Fruit fly (Drosophila melanogaster): Measurements from ENCODE around the gene CG5854.

CG5854 gene

DNA sequence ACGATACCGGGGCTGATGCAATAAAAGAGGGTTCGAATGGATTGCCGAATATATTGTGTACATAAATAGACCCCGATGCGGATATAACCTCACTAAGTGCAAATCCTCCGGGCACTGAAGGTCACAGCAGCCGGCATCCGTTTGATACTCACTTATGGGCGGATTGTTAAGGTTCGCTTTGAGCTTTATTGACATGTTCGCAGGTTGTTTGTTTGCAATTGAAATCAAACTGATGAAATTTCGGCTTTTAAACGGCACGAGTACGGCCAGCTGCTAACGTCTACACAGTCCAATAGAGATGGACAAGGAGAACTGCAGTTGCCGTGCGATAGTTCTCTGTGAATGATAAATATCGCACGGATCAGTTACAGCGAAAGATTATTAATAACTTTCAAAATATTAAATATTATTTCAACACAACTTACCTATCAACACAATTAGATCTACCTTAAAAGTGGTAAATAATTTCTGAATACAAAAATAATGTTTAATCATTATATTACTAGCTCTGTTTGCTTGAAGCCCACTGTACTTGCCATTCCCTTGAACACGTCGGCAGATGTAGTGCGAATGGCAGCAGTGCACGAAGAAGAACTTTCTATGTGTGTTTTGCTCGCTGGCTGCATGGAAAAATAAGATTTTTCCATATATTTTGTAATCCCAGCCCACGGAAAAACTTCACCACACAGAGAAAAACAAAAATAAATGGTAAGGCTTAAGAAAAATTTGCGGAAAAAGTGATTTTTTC is 24.6 kb downstream of the CG5854 start, which contains the start of the genes GluProRS and AP-1sigma:
GluProRS (minus strand) TSS at position 301 of the 748 bp plus-strand sequence.
AP-1sigma (plus strand) TSS at position 561 of the 748 bp plus-strand sequence.
- TF ChIP-seq h (optimal IDR thresholded peaks at IDR 0.05) (no peak), insv (optimal IDR thresholded peaks at IDR 0.05) (no peak), psq (optimal IDR thresholded peaks at IDR 0.05) (no peak), ttk (optimal IDR thresholded peaks at IDR 0.05) (no peak), Sin3A (optimal IDR thresholded peaks at IDR 0.05) (no peak), Myc (optimal IDR thresholded peaks at IDR 0.05) (no peak)

DNA sequence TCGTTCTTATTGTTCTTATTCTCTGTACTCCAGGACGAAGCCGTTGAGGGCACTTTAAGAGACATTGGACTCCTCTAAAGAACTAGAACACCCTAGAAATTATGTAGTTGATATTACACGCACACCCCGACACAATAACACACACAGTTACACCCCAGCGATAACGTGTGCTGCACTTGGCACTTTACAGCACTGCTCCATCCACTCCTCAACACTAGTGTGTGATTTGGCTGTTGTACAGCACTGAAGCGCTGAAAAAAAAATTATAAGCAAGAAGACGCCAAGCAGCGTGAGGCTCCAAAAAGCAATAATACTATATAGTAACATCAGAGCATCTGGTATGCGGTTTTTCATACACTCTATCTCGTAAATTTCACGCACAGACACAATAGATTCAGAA is 27.2 kb downstream of the CG5854 start:
- TF ChIP-seq psq (optimal IDR thresholded peaks at IDR 0.05) (no peak), ttk (optimal IDR thresholded peaks at IDR 0.05) (no peak), h (optimal IDR thresholded peaks at IDR 0.05) (no peak), insv (optimal IDR thresholded peaks at IDR 0.05) (no peak), Sin3A (optimal IDR thresholded peaks at IDR 0.05) (no peak), Myc (optimal IDR thresholded peaks at IDR 0.05) (no peak)

DNA sequence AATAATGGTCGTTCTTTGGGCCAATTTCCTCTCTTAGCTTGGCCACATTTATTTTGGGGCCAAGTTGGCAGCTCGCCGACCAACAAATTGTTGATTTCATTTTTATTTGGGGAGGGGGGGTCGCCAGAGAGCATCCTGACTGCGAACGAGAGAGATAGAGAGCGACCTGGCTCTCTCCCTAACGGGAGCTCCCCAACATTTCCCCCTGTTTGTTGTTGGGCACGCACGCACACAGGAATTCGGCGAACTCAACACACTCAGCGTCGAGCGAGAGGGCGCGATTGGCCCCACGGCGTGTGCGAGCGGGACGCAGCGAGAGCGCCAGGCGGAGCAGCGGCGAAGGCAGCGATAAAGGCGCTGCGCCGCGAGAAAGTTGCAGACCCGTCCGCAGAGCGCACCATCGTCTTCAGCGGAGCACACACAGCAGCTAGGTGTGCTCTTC is 29.1 kb downstream of the CG5854 start, which contains the start of gene CG31140:
CG31140 (plus strand) TSS at position 400 of the 442 bp plus-strand sequence.
- no peak for TF ChIP-seq insv (optimal IDR thresholded peaks at IDR 0.05)
- no peak for TF ChIP-seq Myc (optimal IDR thresholded peaks at IDR 0.05)
- TF ChIP-seq Sin3A (optimal IDR thresholded peaks at IDR 0.05), result no peak
- no peak for TF ChIP-seq h (optimal IDR thresholded peaks at IDR 0.05)
- no peak for TF ChIP-seq psq (optimal IDR thresholded peaks at IDR 0.05)
- no peak for TF ChIP-seq ttk (optimal IDR thresholded peaks at IDR 0.05)

DNA sequence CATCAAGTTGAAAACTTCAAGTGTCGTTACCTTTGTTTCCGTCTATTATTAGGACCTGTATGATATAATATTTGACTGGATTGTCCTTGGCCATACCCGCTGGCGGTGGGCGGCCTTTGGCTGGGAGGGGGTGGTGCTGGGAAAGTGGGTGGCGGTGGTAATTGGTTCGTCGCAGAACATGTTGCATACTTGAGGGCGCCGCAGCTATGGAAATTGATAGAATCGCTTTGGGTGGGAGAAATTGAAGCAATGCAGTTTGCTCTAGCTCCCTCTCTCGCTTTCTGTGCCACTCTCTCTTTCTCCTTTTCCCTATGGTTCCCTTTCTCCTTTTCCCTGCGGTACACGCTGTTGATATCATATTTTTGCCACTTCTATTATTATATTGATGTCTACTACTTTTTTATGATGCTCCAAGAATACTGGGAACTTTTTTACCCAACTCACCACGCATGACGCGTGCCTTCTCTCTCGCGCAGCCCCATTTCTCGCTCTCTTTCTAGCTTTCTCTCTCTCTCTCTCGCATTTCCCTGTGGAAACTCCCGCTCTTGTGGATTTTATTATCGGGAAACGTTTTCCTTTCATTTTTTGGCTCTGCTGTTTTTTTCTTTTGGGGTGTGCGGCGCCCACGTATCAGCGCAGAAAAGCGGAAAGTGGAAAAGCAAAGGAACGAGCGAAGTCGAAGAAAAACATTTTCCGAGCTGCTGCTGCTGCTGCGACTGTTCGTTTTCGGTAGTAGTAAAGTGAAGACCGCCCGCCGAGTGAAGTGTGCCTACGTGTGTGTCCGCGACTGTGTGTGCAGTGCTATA is 31.4 kb downstream of the CG5854 start:
- TF ChIP-seq Sin3A (optimal IDR thresholded peaks at IDR 0.05) (no peak), psq (optimal IDR thresholded peaks at IDR 0.05) (no peak), h (optimal IDR thresholded peaks at IDR 0.05) (no peak), Myc (optimal IDR thresholded peaks at IDR 0.05) (no peak), insv (optimal IDR thresholded peaks at IDR 0.05) (no peak), ttk (optimal IDR thresholded peaks at IDR 0.05) (no peak)

DNA sequence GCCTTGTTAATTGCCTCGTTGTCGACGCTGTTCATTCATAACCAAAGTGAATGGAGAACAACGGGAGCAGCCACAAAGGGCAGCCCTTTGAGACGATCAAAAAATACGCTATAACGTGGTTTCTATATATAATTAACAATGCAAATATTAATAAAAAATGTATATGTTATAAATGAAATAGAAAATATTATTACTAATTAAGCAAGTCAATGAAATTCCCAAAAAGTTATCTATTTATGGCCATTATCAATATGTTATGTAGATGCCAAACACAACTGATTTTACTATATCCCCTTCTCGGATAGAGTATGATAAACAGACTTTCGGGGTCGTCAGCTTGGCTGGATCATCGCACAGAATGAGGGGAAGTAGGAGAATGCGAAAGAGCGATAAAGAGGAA is 35.7 kb downstream of the CG5854 start:
- no peak for TF ChIP-seq ttk (optimal IDR thresholded peaks at IDR 0.05)

DNA sequence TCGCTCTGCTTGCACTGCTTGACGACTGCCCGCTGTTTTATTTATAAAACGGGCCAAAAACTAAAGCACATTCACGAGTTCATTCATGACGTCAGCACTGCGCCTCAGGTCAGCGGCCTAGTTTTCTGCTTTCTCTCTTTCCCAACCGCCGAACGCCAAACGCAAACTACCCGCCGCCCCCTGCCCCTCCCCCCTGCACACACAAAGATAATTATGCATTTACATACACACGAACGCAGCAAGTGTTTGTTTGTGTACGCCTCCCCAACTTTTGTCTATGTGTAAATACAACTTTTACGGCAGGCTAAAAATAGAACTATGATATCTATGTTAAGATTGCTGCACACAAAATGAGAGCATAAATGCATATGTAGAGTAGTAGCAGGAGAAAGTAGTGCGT is 37.5 kb downstream of the CG5854 start:
- TF ChIP-seq insv (optimal IDR thresholded peaks at IDR 0.05) (no peak), h (optimal IDR thresholded peaks at IDR 0.05) (no peak), Myc (optimal IDR thresholded peaks at IDR 0.05) (no peak), ttk (optimal IDR thresholded peaks at IDR 0.05) (no peak), Sin3A (optimal IDR thresholded peaks at IDR 0.05) (no peak), psq (optimal IDR thresholded peaks at IDR 0.05) (no peak)

DNA sequence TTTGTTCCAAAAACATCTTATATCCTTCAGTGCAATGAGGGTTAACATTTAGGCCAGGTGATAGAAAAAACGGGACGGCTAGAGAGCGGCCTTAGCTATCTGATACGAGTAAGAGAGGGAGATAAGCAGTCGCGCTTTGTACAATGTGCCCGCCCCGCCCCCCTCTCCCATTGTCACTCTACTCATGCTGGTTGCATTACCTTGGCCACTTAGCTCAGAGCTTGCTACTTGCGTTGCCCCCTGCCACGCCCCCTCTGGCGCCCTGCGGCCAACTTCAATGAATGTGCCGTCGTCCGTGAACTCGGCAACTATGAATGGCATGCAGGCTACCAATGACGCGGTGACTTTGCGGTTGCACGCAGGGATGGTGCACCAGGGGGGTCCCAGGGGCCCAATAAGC is 38.1 kb downstream of the CG5854 start:
- TF ChIP-seq Sin3A (optimal IDR thresholded peaks at IDR 0.05), result no peak
- no peak for TF ChIP-seq insv (optimal IDR thresholded peaks at IDR 0.05)
- TF ChIP-seq h (optimal IDR thresholded peaks at IDR 0.05), result no peak
- no peak for TF ChIP-seq Myc (optimal IDR thresholded peaks at IDR 0.05)
- TF ChIP-seq ttk (optimal IDR thresholded peaks at IDR 0.05), result no peak
- TF ChIP-seq psq (optimal IDR thresholded peaks at IDR 0.05), result no peak

DNA sequence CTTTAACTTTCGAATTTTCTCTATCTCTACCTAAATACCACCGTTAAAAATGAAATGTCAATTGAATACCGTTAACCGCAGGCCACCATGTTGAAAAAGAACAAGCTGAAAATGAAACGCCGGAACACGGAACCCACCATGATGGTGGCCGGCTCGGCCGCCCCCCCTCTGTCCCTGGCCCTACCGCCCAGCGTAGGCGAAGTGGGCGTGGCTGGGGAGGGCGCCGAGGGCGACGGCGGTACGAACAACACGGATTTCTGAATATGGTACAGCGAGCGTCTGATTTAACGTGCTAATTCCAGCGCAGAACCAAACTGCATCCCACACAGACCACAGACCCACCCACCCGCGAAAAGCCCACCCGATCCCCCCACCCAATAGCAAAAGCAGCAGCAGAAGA is 47.9 kb downstream of the CG5854 start:
- TF ChIP-seq h (optimal IDR thresholded peaks at IDR 0.05) (no peak), Myc (optimal IDR thresholded peaks at IDR 0.05) (no peak), insv (optimal IDR thresholded peaks at IDR 0.05) (no peak), psq (optimal IDR thresholded peaks at IDR 0.05) (no peak), ttk (optimal IDR thresholded peaks at IDR 0.05) (no peak), Sin3A (optimal IDR thresholded peaks at IDR 0.05) (no peak)

Data from Kc167 (cell line).